Fruit fly (Drosophila melanogaster) whole organism, embryonic: Measurements from ENCODE around the gene drongo.

Experiments used
- ATbp ChIP-seq: fragments of 200-800 bp; sonication (Bioruptor generic); optimal IDR thresholded peaks from 2 replicates; lab custom pipeline; 2017; ENCODE audit warnings: missing biosample characterization, mild to moderate bottlenecking, missing genetic modification characterization, missing genetic modification reagents
- Abd-B ChIP-seq: fragments of 200-800 bp; sonication (Bioruptor generic); optimal IDR thresholded peaks from 2 replicates; lab custom pipeline; 2018; ENCODE audit warnings: missing biosample characterization, mild to moderate bottlenecking, missing genetic modification characterization, moderate library complexity
- Atf-2 ChIP-seq: fragments of 200-800 bp; sonication (Bioruptor generic); optimal IDR thresholded peaks from 2 replicates; lab custom pipeline; 2016; ENCODE audit warnings: missing biosample characterization, missing genetic modification characterization
- Atf6 ChIP-seq: fragments of 200-800 bp; sonication (Bioruptor generic); IDR thresholded peaks from 2 replicates; pipeline ENCODE4 v1.3.6; 2022; ENCODE audit warnings: missing biosample characterization, missing genetic modification characterization
- C15 ChIP-seq: fragments of 200-800 bp; sonication (Bioruptor generic); IDR thresholded peaks from 3 replicates; pipeline ENCODE4 v1.3.6; 2022; ENCODE audit warnings: missing biosample characterization, missing genetic modification characterization
- CG10543 ChIP-seq: fragments of 200-800 bp; sonication (Bioruptor generic); optimal IDR thresholded peaks from 3 replicates; lab custom pipeline; 2017; ENCODE audit warnings: missing biosample characterization, mild to moderate bottlenecking, missing genetic modification characterization, moderate library complexity
- CG10565 ChIP-seq: fragments of 200-800 bp; sonication (Bioruptor generic); optimal IDR thresholded peaks from 3 replicates; lab custom pipeline; 2016; ENCODE audit warnings: missing biosample characterization, mild to moderate bottlenecking, missing genetic modification characterization
- CG11398 ChIP-seq: fragments of 200-800 bp; sonication (Bioruptor generic); optimal IDR thresholded peaks from 2 replicates; lab custom pipeline; 2016; ENCODE audit warnings: missing biosample characterization, missing genetic modification characterization
- CG11456 ChIP-seq: fragments of 200-800 bp; sonication (Bioruptor generic); IDR thresholded peaks from 3 replicates; pipeline ENCODE4 v1.3.6; 2022; ENCODE audit warnings: missing biosample characterization, missing genetic modification characterization
- CG14965 ChIP-seq: fragments of 200-800 bp; sonication (Bioruptor generic); optimal IDR thresholded peaks from 2 replicates; lab custom pipeline; 2016; ENCODE audit warnings: missing biosample characterization, missing genetic modification characterization, borderline replicate concordance
- CG1602 ChIP-seq: fragments of 200-800 bp; sonication (Bioruptor generic); optimal IDR thresholded peaks from 3 replicates; lab custom pipeline; 2016; ENCODE audit warnings: missing biosample characterization, missing genetic modification characterization
- CG31388 ChIP-seq: fragments of 200-800 bp; sonication (Bioruptor generic); optimal IDR thresholded peaks from 2 replicates; lab custom pipeline; 2016; ENCODE audit warnings: missing biosample characterization, missing genetic modification characterization
- CG33557 ChIP-seq: fragments of 200-800 bp; sonication (Bioruptor generic); optimal IDR thresholded peaks from 2 replicates; lab custom pipeline; 2019; ENCODE audit warnings: missing biosample characterization, mild to moderate bottlenecking, missing genetic modification characterization, moderate library complexity
- CG4282 ChIP-seq: fragments of 200-800 bp; sonication (Bioruptor generic); optimal IDR thresholded peaks from 2 replicates; lab custom pipeline; 2016; ENCODE audit warnings: missing biosample characterization, missing genetic modification characterization
- CG4328 ChIP-seq: fragments of 200-800 bp; sonication (Bioruptor generic); optimal IDR thresholded peaks from 3 replicates; lab custom pipeline; 2017; ENCODE audit warnings: missing biosample characterization, missing genetic modification reagents, missing genetic modification characterization
- CG4404 ChIP-seq: fragments of 200-800 bp; sonication (Bioruptor generic); IDR thresholded peaks from 2 replicates; pipeline ENCODE4 v1.3.6; 2022; ENCODE audit warnings: missing biosample characterization, missing genetic modification characterization
- CG7271 ChIP-seq: fragments of 200-800 bp; sonication (Bioruptor generic); optimal IDR thresholded peaks from 2 replicates; lab custom pipeline; 2018; ENCODE audit warnings: missing biosample characterization, mild to moderate bottlenecking, missing genetic modification characterization, moderate library complexity
- Dad ChIP-seq: fragments of 200-800 bp; sonication (Bioruptor generic); optimal IDR thresholded peaks from 3 replicates; lab custom pipeline; 2016; ENCODE audit warnings: missing biosample characterization, missing genetic modification characterization
- Dll ChIP-seq: fragments of 200-800 bp; sonication (Bioruptor generic); IDR thresholded peaks from 4 replicates; pipeline ENCODE4 v1.3.6; 2022; ENCODE audit warnings: missing biosample characterization, missing genetic modification characterization; ENCODE audit not compliant: partially characterized antibody
- Ets65A ChIP-seq: fragments of 200-800 bp; sonication (Bioruptor generic); peaks from one replicate; lab custom pipeline; 2016; ENCODE audit warnings: missing biosample characterization, missing genetic modification characterization
- HHEX ChIP-seq: fragments of 200-800 bp; sonication (Bioruptor generic); optimal IDR thresholded peaks from 3 replicates; lab custom pipeline; 2017; ENCODE audit warnings: missing biosample characterization, mild to moderate bottlenecking, missing genetic modification characterization, missing genetic modification reagents
- Hmr ChIP-seq: fragments of 200-800 bp; sonication (Bioruptor generic); optimal IDR thresholded peaks from 3 replicates; lab custom pipeline; 2017; ENCODE audit warnings: mild to moderate bottlenecking, missing biosample characterization, missing genetic modification reagents, missing genetic modification characterization
- MESR4 ChIP-seq: fragments of 200-800 bp; sonication (Bioruptor generic); optimal IDR thresholded peaks from 2 replicates; lab custom pipeline; 2018; ENCODE audit warnings: missing biosample characterization, mild to moderate bottlenecking, missing genetic modification characterization, moderate library complexity
- Mrtf ChIP-seq: fragments of 200-800 bp; sonication (Bioruptor generic); IDR thresholded peaks from 3 replicates; pipeline ENCODE4 v1.3.6; 2022; ENCODE audit warnings: missing biosample characterization, missing genetic modification characterization
- NfI ChIP-seq: fragments of 200-800 bp; sonication (Bioruptor generic); optimal IDR thresholded peaks from 3 replicates; lab custom pipeline; 2018; ENCODE audit warnings: missing biosample characterization, mild to moderate bottlenecking, missing genetic modification characterization, moderate library complexity
- Ptx1 ChIP-seq: fragments of 200-800 bp; sonication (Bioruptor generic); IDR thresholded peaks from 2 replicates; pipeline ENCODE4 v1.3.6; 2022; ENCODE audit warnings: missing biosample characterization, missing genetic modification characterization
- Usf ChIP-seq: fragments of 200-800 bp; sonication (Bioruptor generic); optimal IDR thresholded peaks from 2 replicates; lab custom pipeline; 2017; ENCODE audit warnings: missing genotype, missing biosample characterization, missing genetic modification characterization
- Xbp1 ChIP-seq: fragments of 200-800 bp; sonication (Bioruptor generic); optimal IDR thresholded peaks from 3 replicates; lab custom pipeline; 2016; ENCODE audit warnings: missing biosample characterization, mild to moderate bottlenecking, missing genetic modification characterization
- ac ChIP-seq: fragments of 200-800 bp; sonication (Bioruptor generic); optimal IDR thresholded peaks from 3 replicates; lab custom pipeline; 2017; ENCODE audit warnings: missing biosample characterization, mild to moderate bottlenecking, missing genetic modification characterization
- ara ChIP-seq: fragments of 200-800 bp; sonication (Bioruptor generic); IDR thresholded peaks from 2 replicates; pipeline ENCODE4 v1.3.6; 2022; ENCODE audit warnings: missing biosample characterization, missing genetic modification characterization
- ato ChIP-seq: fragments of 200-800 bp; sonication (Bioruptor generic); IDR thresholded peaks from 2 replicates; pipeline ENCODE4 v1.3.6; 2022; ENCODE audit warnings: missing biosample characterization, missing genetic modification characterization; ENCODE audit not compliant: partially characterized antibody
- dmrt99B ChIP-seq: fragments of 200-800 bp; sonication (Bioruptor generic); optimal IDR thresholded peaks from 2 replicates; lab custom pipeline; 2018; ENCODE audit warnings: missing biosample characterization, mild to moderate bottlenecking, missing genetic modification characterization, moderate library complexity
- dpn ChIP-seq, 2 experiments: fragments of 200-800 bp; sonication (Bioruptor generic); optimal IDR thresholded peaks; 3 replicates each; lab custom pipeline; 2016; ENCODE audit warnings: missing biosample characterization in 2 of 2, missing genetic modification characterization in 2 of 2
- esg ChIP-seq: fragments of 200-800 bp; sonication (Bioruptor generic); conservative IDR thresholded peaks from 2 replicates; pipeline ENCODE4 v1.3.6; 2022; ENCODE audit warnings: missing biosample characterization, missing genetic modification characterization
- fd102C ChIP-seq: fragments of 200-800 bp; sonication (Bioruptor generic); optimal IDR thresholded peaks from 2 replicates; lab custom pipeline; 2018; ENCODE audit warnings: missing biosample characterization, mild to moderate bottlenecking, missing genetic modification characterization, moderate library complexity
- jumu ChIP-seq: fragments of 200-800 bp; sonication (Bioruptor generic); optimal IDR thresholded peaks from 3 replicates; lab custom pipeline; 2016; ENCODE audit warnings: missing biosample characterization, missing genetic modification characterization
- klu ChIP-seq: fragments of 200-800 bp; sonication (Bioruptor generic); IDR thresholded peaks from 2 replicates; pipeline ENCODE4 v1.3.6; 2022; ENCODE audit warnings: missing biosample characterization, missing genetic modification characterization
- knrl ChIP-seq: fragments of 200-800 bp; sonication (Bioruptor generic); IDR thresholded peaks from 3 replicates; pipeline ENCODE4 v1.3.6; 2022; ENCODE audit warnings: missing biosample characterization, missing genetic modification characterization; ENCODE audit not compliant: partially characterized antibody
- org-1 ChIP-seq: fragments of 200-800 bp; sonication (Bioruptor generic); optimal IDR thresholded peaks from 2 replicates; lab custom pipeline; 2017; ENCODE audit warnings: missing biosample characterization, missing genetic modification characterization
- p53 ChIP-seq: fragments of 200-800 bp; sonication (Bioruptor generic); optimal IDR thresholded peaks from 2 replicates; lab custom pipeline; 2016; ENCODE audit warnings: missing biosample characterization, missing genetic modification characterization
- phol ChIP-seq: fragments of 200-800 bp; sonication (Bioruptor generic); optimal IDR thresholded peaks from 3 replicates; lab custom pipeline; 2018; ENCODE audit warnings: missing biosample characterization, mild to moderate bottlenecking, missing genetic modification characterization, moderate library complexity
- row ChIP-seq: fragments of 200-800 bp; sonication (Bioruptor generic); IDR thresholded peaks from 3 replicates; pipeline ENCODE4 v1.3.6; 2022; ENCODE audit warnings: missing biosample characterization, missing genetic modification characterization
- scrt ChIP-seq: fragments of 200-800 bp; sonication (Bioruptor generic); optimal IDR thresholded peaks from 2 replicates; lab custom pipeline; 2018; ENCODE audit warnings: missing biosample characterization, mild to moderate bottlenecking, missing genetic modification characterization, moderate library complexity
- slou ChIP-seq: fragments of 200-800 bp; sonication (Bioruptor generic); optimal IDR thresholded peaks from 3 replicates; lab custom pipeline; 2016; ENCODE audit warnings: missing biosample characterization, missing genetic modification characterization
- tx ChIP-seq: fragments of 200-800 bp; sonication (Bioruptor generic); optimal IDR thresholded peaks from 2 replicates; lab custom pipeline; 2016; ENCODE audit warnings: missing biosample characterization, missing genetic modification characterization
- usp ChIP-seq: fragments of >200 bp; optimal IDR thresholded peaks from 2 replicates; lab custom pipeline; 2017; ENCODE audit warnings: missing biosample characterization, missing genetic modification characterization
- vnd ChIP-seq: fragments of 200-800 bp; sonication (Bioruptor generic); IDR thresholded peaks from 3 replicates; pipeline ENCODE4 v1.3.6; 2022; ENCODE audit warnings: missing biosample characterization, missing genetic modification characterization; ENCODE audit not compliant: partially characterized antibody
- yki ChIP-seq: fragments of >200 bp; optimal IDR thresholded peaks from 3 replicates; lab custom pipeline; 2018
- zen2 ChIP-seq: fragments of 200-800 bp; sonication (Bioruptor generic); IDR thresholded peaks from 3 replicates; pipeline ENCODE4 v1.3.6; 2022; ENCODE audit warnings: missing biosample characterization, missing genetic modification characterization; ENCODE audit not compliant: partially characterized antibody

drongo gene

DNA sequence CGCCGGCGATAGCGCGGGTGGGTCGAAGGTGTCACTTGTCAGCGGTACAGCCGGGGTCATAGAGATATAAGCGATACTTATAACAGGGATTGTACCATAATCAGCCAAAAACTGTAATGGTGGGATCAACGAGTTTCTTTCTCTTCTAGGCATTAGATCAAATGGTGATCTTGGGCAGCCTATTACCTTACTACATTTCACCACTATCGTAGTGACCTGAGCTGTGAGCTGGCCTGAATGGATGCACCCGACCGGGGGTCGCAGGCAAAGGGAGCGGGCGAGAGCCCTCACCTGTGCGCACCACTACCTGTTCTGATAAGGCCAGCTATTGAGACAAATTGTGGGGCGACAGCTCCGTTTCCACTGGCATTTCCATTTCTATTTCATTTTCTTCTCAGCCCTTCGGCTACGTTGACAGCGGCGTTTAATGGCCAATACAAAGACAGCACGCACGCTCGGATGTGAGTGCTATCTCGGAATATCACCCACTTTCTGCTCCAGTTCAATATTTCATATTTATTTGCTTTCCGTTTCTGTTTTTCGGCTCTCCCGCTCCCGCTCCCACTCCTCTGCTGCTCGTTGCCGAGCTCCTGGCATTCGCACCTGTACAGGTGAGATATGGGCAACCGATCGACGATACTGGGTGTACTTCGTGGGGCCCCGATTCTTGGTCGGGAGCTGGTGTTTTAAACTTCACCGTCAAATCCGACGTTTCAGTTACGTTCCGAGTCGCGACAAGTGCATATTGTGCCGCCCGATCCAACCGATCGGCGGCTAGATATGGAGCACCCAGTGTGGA is 6.0 kb upstream of the drongo start (continued):
- no peak for TF ChIP-seq p53 (GFP tag; lab: Kevin White, UChicago)
- peak; percentile 68 for TF ChIP-seq Abd-B (GFP tag; lab: Kevin White, UChicago)
- TF ChIP-seq CG1602 (GFP tag; lab: Kevin White, UChicago) = peak; percentile 62
- peak; percentile 71 for TF ChIP-seq Mrtf (GFP tag; lab: Robert Waterston, UW)
- TF ChIP-seq Hmr (GFP tag; lab: Kevin White, UChicago) = peak; percentile 58
- peak; percentile 85 for TF ChIP-seq ATbp (GFP tag; lab: Kevin White, UChicago)
- peak; percentile 82 for TF ChIP-seq Ptx1 (GFP tag; lab: Robert Waterston, UW)
- TF ChIP-seq fd102C (GFP tag; lab: Kevin White, UChicago) = no peak
- peak; percentile 35; the same call in 1 of the 2 replicates for TF ChIP-seq Atf6 (GFP tag; lab: Robert Waterston, UW)
- no peak for TF ChIP-seq vnd (GFP tag; lab: Robert Waterston, UW)
- peak; percentile 46 for TF ChIP-seq tx (GFP tag; lab: Kevin White, UChicago)
- TF ChIP-seq MESR4 (GFP tag; lab: Kevin White, UChicago) = no peak
- TF ChIP-seq CG31388 (GFP tag; lab: Kevin White, UChicago) = peak; percentile 40
- TF ChIP-seq Dll (GFP tag; lab: Robert Waterston, UW) = no peak
- no peak for TF ChIP-seq ato (GFP tag; lab: Robert Waterston, UW)
- no peak for TF ChIP-seq CG4328 (GFP tag; lab: Kevin White, UChicago)
- TF ChIP-seq CG10543 = peak; percentile 17
- peak; percentile 97 for TF ChIP-seq Ets65A (GFP tag; lab: Kevin White, UChicago)
- peak; percentile 70 for TF ChIP-seq Dad (GFP tag; lab: Kevin White, UChicago)
- peak; percentile 71 for TF ChIP-seq Xbp1 (GFP tag; lab: Kevin White, UChicago)
- peak; percentile 12 for TF ChIP-seq CG10565
- TF ChIP-seq NfI (GFP tag; lab: Kevin White, UChicago) = peak; percentile 64
- peak; percentile 8 for TF ChIP-seq CG33557
- TF ChIP-seq HHEX (GFP tag; lab: Kevin White, UChicago) = peak; percentile 82
- TF ChIP-seq klu (GFP tag; lab: Robert Waterston, UW) = 0 out of 2 replicates have a peak, but pooled peaks have one; percentile 25
- TF ChIP-seq dpn (GFP tag; optimal IDR thresholded peaks at IDR 0.05; lab: Kevin White, UChicago) = peak; percentile 59 to 78
- no peak for TF ChIP-seq usp
- TF ChIP-seq CG11398 (GFP tag; lab: Kevin White, UChicago) = peak; percentile 49
- TF ChIP-seq ara (GFP tag; lab: Robert Waterston, UW) = peak; percentile 93
- peak; percentile 78 for TF ChIP-seq jumu (GFP tag; lab: Kevin White, UChicago)
- peak; percentile 41 for TF ChIP-seq Atf-2 (GFP tag; lab: Kevin White, UChicago)
- TF ChIP-seq slou (GFP tag; lab: Kevin White, UChicago) = no peak
- TF ChIP-seq esg (GFP tag; lab: Robert Waterston, UW) = peak; percentile 80
- peak; percentile 20 for TF ChIP-seq CG7271 (tag; lab: Kevin White, UChicago)
- TF ChIP-seq knrl (GFP tag; lab: Robert Waterston, UW) = no peak
- TF ChIP-seq phol = peak; percentile 79
- no peak for TF ChIP-seq CG4282 (GFP tag; lab: Kevin White, UChicago)
- TF ChIP-seq row (GFP tag; lab: Robert Waterston, UW) = peak; percentile 84
- TF ChIP-seq CG14965 (GFP tag; lab: Kevin White, UChicago) = no peak
- peak; percentile 81 for TF ChIP-seq org-1
- TF ChIP-seq C15 (GFP tag; lab: Robert Waterston, UW) = peak; percentile 53; the same call in 1 of the 3 replicates
- no peak for TF ChIP-seq zen2
- peak; percentile 88 for TF ChIP-seq dmrt99B (tag; lab: Kevin White, UChicago)
- TF ChIP-seq CG4404 (GFP tag; lab: Robert Waterston, UW) = peak; percentile 57; the same call in 1 of the 2 replicates
- no peak for TF ChIP-seq yki (lab: Kevin White, UChicago)
- peak; percentile 76 for TF ChIP-seq CG11456 (GFP tag; lab: Robert Waterston, UW)
- TF ChIP-seq Usf (GFP tag; lab: Kevin White, UChicago) = peak; percentile 31
- peak; percentile 33 for TF ChIP-seq scrt (GFP tag; lab: Kevin White, UChicago)
- peak; percentile 52 for TF ChIP-seq ac
